Worm (Caenorhabditis elegans) whole organism, L4 larva: ENCODE data around the gene bgnt-1.5.
A peak's percentile ranks its signal among the peaks of the same experiment; 100 is the strongest.

ENCODE experiments used
- D1046.2 ChIP-seq: fragments of 200-800 bp; sonication (Bioruptor generic); IDR thresholded peaks from 2 replicates; pipeline ENCODE4 v1.3.6; 2022; ENCODE audit warnings: missing genetic modification characterization, missing compliant biosample characterization
- F26F4.8 ChIP-seq: fragments of 200-800 bp; sonication (Bioruptor generic); conservative IDR thresholded peaks from 2 replicates; pipeline ENCODE4 v1.3.6; 2022; ENCODE audit warnings: missing genetic modification characterization, missing compliant biosample characterization
- F44E2.7 ChIP-seq: fragments of 200-800 bp; sonication (Bioruptor generic); IDR thresholded peaks from 2 replicates; pipeline ENCODE4 v2.1.2; 2022; ENCODE audit warnings: missing genetic modification characterization, missing compliant biosample characterization
- F49E8.2 ChIP-seq: sonication (generic microtip); optimal IDR thresholded peaks from 2 replicates; lab custom pipeline; 2016; ENCODE audit warnings: missing compliant biosample characterization, mild to moderate bottlenecking, missing genetic modification characterization, borderline replicate concordance
- R02D3.7 ChIP-seq: fragments of 150-350 bp; sonication (generic microtip); optimal IDR thresholded peaks from 3 replicates; lab custom pipeline; 2014; ENCODE audit warnings: missing biosample characterization, missing genetic modification characterization
- T20F7.1 ChIP-seq: fragments of 200-800 bp; sonication (Bioruptor generic); optimal IDR thresholded peaks from 2 replicates; lab custom pipeline; 2018; ENCODE audit warnings: mild to moderate bottlenecking, missing genetic modification characterization, missing compliant biosample characterization
- Y5F2A.4 ChIP-seq: fragments of 200-800 bp; sonication (Bioruptor generic); optimal IDR thresholded peaks from 2 replicates; lab custom pipeline; 2018; ENCODE audit warnings: mild to moderate bottlenecking, missing genetic modification characterization, missing compliant biosample characterization
- Y75B8A.6 ChIP-seq: fragments of 200-800 bp; sonication (Bioruptor generic); IDR thresholded peaks from 2 replicates; pipeline ENCODE4 v1.3.6; 2022; ENCODE audit warnings: missing genetic modification reagents, missing genetic modification characterization, missing compliant biosample characterization
- ZK546.5 ChIP-seq, 2 experiments: sonication (generic microtip); optimal IDR thresholded peaks; 2 replicates each; lab custom pipeline; 2017; ENCODE audit warnings: missing biosample characterization in 2 of 2, missing genetic modification characterization in 2 of 2
- arid-1 ChIP-seq: fragments of 200-800 bp; sonication (Bioruptor generic); conservative IDR thresholded peaks from 2 replicates; pipeline ENCODE4 v1.3.6; 2022; ENCODE audit warnings: missing genetic modification reagents, missing genetic modification characterization, missing compliant biosample characterization
- ceh-32 ChIP-seq: sonication (generic microtip); optimal IDR thresholded peaks from 2 replicates; lab custom pipeline; 2016; ENCODE audit warnings: mild to moderate bottlenecking, missing genetic modification characterization, missing compliant biosample characterization; ENCODE audit not compliant: poor library complexity
- ctbp-1 ChIP-seq: fragments of 200-800 bp; sonication (Bioruptor generic); IDR thresholded peaks from 2 replicates; pipeline ENCODE4 v1.3.6; 2022; ENCODE audit warnings: missing genetic modification reagents, missing genetic modification characterization, missing compliant biosample characterization
- dmd-6 ChIP-seq: fragments of 200-800 bp; sonication (Bioruptor generic); IDR thresholded peaks from 2 replicates; pipeline ENCODE4 v1.3.6; 2022; ENCODE audit warnings: missing genetic modification reagents, missing genetic modification characterization, missing compliant biosample characterization
- dmd-9 ChIP-seq: fragments of 200-800 bp; sonication (Bioruptor generic); IDR thresholded peaks from 2 replicates; pipeline ENCODE4 v1.3.6; 2022; ENCODE audit warnings: missing genetic modification reagents, missing genetic modification characterization, missing compliant biosample characterization
- dpl-1 ChIP-seq: fragments of 150-350 bp; optimal IDR thresholded peaks from 2 replicates; lab custom pipeline; 2014; ENCODE audit warnings: missing biosample characterization, missing genetic modification reagents, missing genetic modification characterization
- duxl-1 ChIP-seq: sonication (generic microtip); optimal IDR thresholded peaks from 2 replicates; lab custom pipeline; 2016; ENCODE audit warnings: mild to moderate bottlenecking, missing genetic modification characterization, moderate library complexity, missing compliant biosample characterization; ENCODE audit not compliant: poor library complexity
- dve-1 ChIP-seq: sonication (generic microtip); optimal IDR thresholded peaks from 2 replicates; lab custom pipeline; 2017; ENCODE audit warnings: antibody characterized with exemption, mild to moderate bottlenecking, missing genetic modification characterization, missing compliant biosample characterization; ENCODE audit not compliant: insufficient read depth
- egl-43 ChIP-seq: fragments of 200-800 bp; sonication (Bioruptor generic); IDR thresholded peaks from 2 replicates; pipeline ENCODE4 v1.3.6; 2022; ENCODE audit warnings: missing genetic modification reagents, missing genetic modification characterization, missing compliant biosample characterization
- fkh-10 ChIP-seq: fragments of 150-350 bp; optimal IDR thresholded peaks from 2 replicates; lab custom pipeline; 2014; ENCODE audit warnings: missing biosample characterization, missing genetic modification reagents, missing genetic modification characterization
- hif-1 ChIP-seq, 2 experiments: sonication (generic microtip); optimal IDR thresholded peaks; 2 replicates each; lab custom pipeline; 2016 to 2017; ENCODE audit warnings: missing compliant biosample characterization in 2 of 2, missing genetic modification characterization in 2 of 2, missing genetic modification reagents in 2 of 2, missing genotype in 2 of 2, mild to moderate bottlenecking in 1 of 2
- hlh-11 ChIP-seq: fragments of 200-800 bp; sonication (Bioruptor generic); optimal IDR thresholded peaks from 2 replicates; lab custom pipeline; 2018; ENCODE audit warnings: mild to moderate bottlenecking, missing genetic modification characterization, missing compliant biosample characterization
- lim-7 ChIP-seq: fragments of 200-800 bp; sonication (Bioruptor generic); IDR thresholded peaks from 2 replicates; pipeline ENCODE4 v1.3.6; 2022; ENCODE audit warnings: missing genetic modification characterization, missing compliant biosample characterization
- lin-15B ChIP-seq: fragments of 150-350 bp; sonication (generic microtip); optimal IDR thresholded peaks from 3 replicates; lab custom pipeline; 2014; ENCODE audit warnings: missing biosample characterization, missing genetic modification characterization
- lin-39 ChIP-seq: fragments of 150-350 bp; optimal IDR thresholded peaks from 2 replicates; lab custom pipeline; 2014; ENCODE audit warnings: missing biosample characterization, missing genetic modification reagents, missing genetic modification characterization
- lir-3 ChIP-seq: sonication (generic microtip); optimal IDR thresholded peaks from 2 replicates; lab custom pipeline; 2016; ENCODE audit warnings: mild to moderate bottlenecking, missing genetic modification characterization, missing compliant biosample characterization
- madf-9 ChIP-seq: fragments of 200-800 bp; sonication (Bioruptor generic); conservative IDR thresholded peaks from 2 replicates; pipeline ENCODE4 v1.3.6; 2022; ENCODE audit warnings: missing genetic modification reagents, missing genetic modification characterization, missing compliant biosample characterization
- mdl-1 ChIP-seq, 2 experiments: fragments of 150-350 bp in 1 of 2; sonication (generic microtip) in 1 of 2; optimal IDR thresholded peaks; 2 replicates each; lab custom pipeline; 2014 to 2017; ENCODE audit warnings: missing biosample characterization in 2 of 2, missing genetic modification characterization in 2 of 2
- mep-1 ChIP-seq: fragments of 150-350 bp; sonication (generic microtip); optimal IDR thresholded peaks from 3 replicates; lab custom pipeline; 2014; ENCODE audit warnings: missing biosample characterization, missing genetic modification characterization
- mes-2 ChIP-seq: sonication (generic microtip); optimal IDR thresholded peaks from 2 replicates; lab custom pipeline; 2016; ENCODE audit warnings: missing genotype, mild to moderate bottlenecking, missing genetic modification characterization, missing compliant biosample characterization; ENCODE audit not compliant: poor library complexity, severe bottlenecking
- nhr-10 ChIP-seq: fragments of 150-350 bp; optimal IDR thresholded peaks from 2 replicates; lab custom pipeline; 2014; ENCODE audit warnings: missing biosample characterization, missing genetic modification characterization
- nhr-102 ChIP-seq: sonication (generic microtip); optimal IDR thresholded peaks from 2 replicates; lab custom pipeline; 2016; ENCODE audit warnings: mild to moderate bottlenecking, missing genetic modification characterization, moderate library complexity, missing compliant biosample characterization
- nhr-25 ChIP-seq: sonication (generic microtip); optimal IDR thresholded peaks from 2 replicates; lab custom pipeline; 2017; ENCODE audit warnings: missing genetic modification characterization, mild to moderate bottlenecking, missing compliant biosample characterization, antibody characterized with exemption, moderate library complexity, borderline replicate concordance; ENCODE audit not compliant: insufficient read depth
- nhr-76 ChIP-seq: fragments of 150-350 bp; optimal IDR thresholded peaks from 2 replicates; lab custom pipeline; 2014; ENCODE audit warnings: missing biosample characterization, missing genetic modification characterization
- pha-4 ChIP-seq, 2 experiments: fragments of 150-350 bp in 1 of 2; fragments of 200-800 bp in 1 of 2; sonication (Bioruptor generic) in 1 of 2; IDR thresholded peaks in 1 of 2; optimal IDR thresholded peaks in 1 of 2; 2 replicates each; pipeline versions ENCODE4 v1.3.6 to Lab custom; 2014 to 2022; ENCODE audit warnings: missing genetic modification characterization in 2 of 2, missing genetic modification reagents in 2 of 2, missing biosample characterization in 1 of 2, missing compliant biosample characterization in 1 of 2
- pqm-1 ChIP-seq: sonication (generic microtip); optimal IDR thresholded peaks from 2 replicates; lab custom pipeline; 2017; ENCODE audit warnings: missing biosample characterization, missing genetic modification characterization
- rbr-2 ChIP-seq: sonication (generic microtip); optimal IDR thresholded peaks from 2 replicates; lab custom pipeline; 2016; ENCODE audit warnings: missing genotype, missing genetic modification characterization, missing compliant biosample characterization
- skn-1 ChIP-seq: fragments of 150-350 bp; optimal IDR thresholded peaks from 2 replicates; lab custom pipeline; 2014; ENCODE audit warnings: missing biosample characterization, missing genetic modification characterization
- snpc-4 ChIP-seq: fragments of 150-350 bp; optimal IDR thresholded peaks from 2 replicates; lab custom pipeline; 2014; ENCODE audit warnings: missing biosample characterization, missing genetic modification characterization
- tra-1 ChIP-seq: fragments of 200-800 bp; sonication (Bioruptor generic); IDR thresholded peaks from 2 replicates; pipeline ENCODE4 v1.3.6; 2022; ENCODE audit warnings: missing genetic modification reagents, missing genetic modification characterization, missing compliant biosample characterization
- unc-130 ChIP-seq: sonication (generic microtip); optimal IDR thresholded peaks from 2 replicates; lab custom pipeline; 2016; ENCODE audit warnings: missing genetic modification reagents, missing genetic modification characterization, missing compliant biosample characterization
- unc-39 ChIP-seq: sonication (generic microtip); optimal IDR thresholded peaks from 2 replicates; lab custom pipeline; 2017; ENCODE audit warnings: missing biosample characterization, missing genetic modification characterization
- unc-62 ChIP-seq, 3 experiments: fragments of 150-350 bp in 1 of 3; sonication (generic microtip); optimal IDR thresholded peaks in 2 of 3; peaks in 1 of 3; 1 replicate in 1 of 3; 2 replicates in 2 of 3; lab custom pipeline; 2014 to 2017; ENCODE audit warnings: missing biosample characterization in 3 of 3, missing genetic modification characterization in 3 of 3, missing genetic modification reagents in 3 of 3, missing genotype in 1 of 3
- vab-7 ChIP-seq: fragments of 200-800 bp; sonication (Bioruptor generic); IDR thresholded peaks from 2 replicates; pipeline ENCODE4 v1.3.6; 2022; ENCODE audit warnings: missing genetic modification reagents, missing genetic modification characterization, missing compliant biosample characterization
- zip-2 ChIP-seq: fragments of 150-350 bp; optimal IDR thresholded peaks from 2 replicates; lab custom pipeline; 2014; ENCODE audit warnings: missing biosample characterization, missing genetic modification characterization
- ztf-11 ChIP-seq: fragments of 150-350 bp; optimal IDR thresholded peaks from 2 replicates; lab custom pipeline; 2014; ENCODE audit warnings: missing biosample characterization, missing genetic modification characterization

bgnt-1.5 gene

DNA sequence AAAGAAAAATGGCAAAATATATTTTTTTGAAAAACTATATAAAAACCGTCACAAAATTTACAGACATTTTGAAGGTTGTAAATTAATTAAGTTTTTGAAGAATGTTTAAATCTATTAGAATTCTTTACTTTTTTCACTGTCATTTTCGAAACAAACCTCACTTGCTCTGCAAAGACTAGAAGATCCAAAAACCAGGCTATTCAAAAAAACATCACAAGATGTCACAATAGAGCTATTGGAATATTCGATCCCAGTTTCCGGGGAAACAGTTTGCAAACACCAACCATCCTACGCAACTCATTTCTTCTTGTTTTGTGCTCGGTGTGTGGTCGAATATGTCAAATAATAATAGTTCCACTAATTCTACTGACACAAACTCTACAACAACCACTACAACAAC, 15.4 kb downstream of the bgnt-1.5 start, which contains the start of gene R12H7.4:
R12H7.4 (plus strand) TSS at position 301 of the 400 bp plus-strand sequence.
- TF ChIP-seq Y5F2A.4 (GFP tag; lab: Kevin White, UChicago): no peak
- TF ChIP-seq F44E2.7 (GFP tag; lab: Robert Waterston, UW): no peak
- TF ChIP-seq vab-7 (GFP tag; lab: Robert Waterston, UW): no peak
- no peak for TF ChIP-seq skn-1 (tag; lab: Kevin White, UChicago)
- TF ChIP-seq madf-9: no peak
- TF ChIP-seq unc-62 (GFP tag; optimal IDR thresholded peaks at IDR 0.05 in 1 of 2; lab: Kevin White, UChicago): peak in 1 of 2 experiments; percentile 79
- TF ChIP-seq unc-62 (tag; optimal IDR thresholded peaks at IDR 0.05; lab: Kevin White, UChicago): no peak
- no peak for TF ChIP-seq lin-15B (tag; lab: Kevin White, UChicago)
- no peak for TF ChIP-seq unc-39

DNA sequence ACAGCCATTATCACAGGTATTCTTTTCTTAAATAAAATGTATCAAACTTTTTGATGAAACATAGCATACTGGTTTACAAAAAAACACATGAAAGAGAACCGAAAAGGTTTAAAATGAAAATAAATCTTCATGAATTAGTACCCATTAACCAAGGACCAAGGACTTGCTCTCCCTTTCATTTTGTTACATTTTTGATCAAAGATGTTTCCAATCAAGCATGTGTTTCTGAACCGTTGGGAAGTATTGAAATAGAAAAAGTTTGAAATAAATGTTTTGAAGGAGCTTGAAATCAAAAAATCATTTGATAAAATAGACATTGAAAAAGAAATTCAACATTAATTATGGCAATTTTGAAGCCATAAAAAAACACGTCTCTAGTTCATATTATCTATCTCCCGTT, 19.6 kb downstream of the bgnt-1.5 start:
- TF ChIP-seq pha-4 (GFP tag; IDR thresholded peaks at IDR 0.05; lab: Robert Waterston, UW) (no peak), pha-4 (tag; optimal IDR thresholded peaks at IDR 0.05; lab: Kevin White, UChicago) (no peak), D1046.2 (GFP tag; lab: Robert Waterston, UW) (no peak), ceh-32 (tag; lab: Kevin White, UChicago) (no peak), ztf-11 (no peak), nhr-76 (tag; lab: Kevin White, UChicago) (no peak), pqm-1 (tag; lab: Kevin White, UChicago) (no peak), arid-1 (GFP tag; lab: Robert Waterston, UW) (no peak), unc-62 (GFP tag; optimal IDR thresholded peaks at IDR 0.05 in 1 of 2; lab: Kevin White, UChicago) (peak in 1 of 2 experiments; percentile 19), unc-62 (tag; optimal IDR thresholded peaks at IDR 0.05; lab: Kevin White, UChicago) (no peak)
- TF ChIP-seq, all 104 proteins: peak for 1

DNA sequence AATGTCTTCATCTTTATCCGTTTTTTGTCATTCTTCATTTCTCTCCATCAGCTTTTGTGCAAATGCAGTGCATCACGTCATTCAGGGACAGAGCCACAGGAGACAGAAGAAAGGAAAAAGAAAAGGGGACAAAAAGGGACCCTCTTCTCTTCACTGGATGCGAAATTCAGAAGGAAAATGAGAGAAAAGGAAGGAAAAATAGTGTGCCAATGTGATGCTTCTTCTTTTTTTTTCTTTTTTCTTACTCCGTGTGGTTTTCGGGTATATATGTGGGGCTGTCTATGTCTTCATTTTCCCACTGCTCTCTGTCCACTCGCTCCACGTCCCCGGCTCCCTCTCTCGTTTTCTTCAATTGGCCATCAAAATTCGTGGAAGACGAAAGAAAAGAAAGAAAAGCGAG, 21.7 kb downstream of the bgnt-1.5 start:
- TF ChIP-seq tra-1: no peak
- peak; percentile 10 for TF ChIP-seq hlh-11
- no peak for TF ChIP-seq zip-2
- no peak for TF ChIP-seq lim-7
- TF ChIP-seq egl-43 (GFP tag; lab: Robert Waterston, UW): 0 out of 2 replicates have a peak, but pooled peaks have one; percentile 18
- no peak for TF ChIP-seq dmd-9 (GFP tag; lab: Robert Waterston, UW)
- TF ChIP-seq lin-39 (tag; lab: Kevin White, UChicago): no peak
- no peak for TF ChIP-seq unc-130
- TF ChIP-seq mep-1: peak; percentile 71
- no peak for TF ChIP-seq dmd-6
- TF ChIP-seq R02D3.7 (tag; lab: Kevin White, UChicago): no peak
- no peak for TF ChIP-seq dve-1
- no peak for TF ChIP-seq dpl-1
- TF ChIP-seq ctbp-1 (GFP tag; lab: Robert Waterston, UW): peak; percentile 60; the same call in 1 of the 2 replicates
- TF ChIP-seq hif-1 (tag; optimal IDR thresholded peaks at IDR 0.05; lab: Kevin White, UChicago): no peak
- no peak for TF ChIP-seq nhr-102 (tag; lab: Kevin White, UChicago)
- no peak for TF ChIP-seq duxl-1
- TF ChIP-seq Y5F2A.4 (GFP tag; lab: Kevin White, UChicago): no peak
- TF ChIP-seq snpc-4 (tag; lab: Kevin White, UChicago): no peak
- TF ChIP-seq mdl-1 (tag; optimal IDR thresholded peaks at IDR 0.05; lab: Kevin White, UChicago): peak in 1 of 2 experiments; percentile 32
- peak; percentile 71 for TF ChIP-seq fkh-10 (GFP tag; lab: Kevin White, UChicago)
- no peak for TF ChIP-seq mes-2 (tag; lab: Kevin White, UChicago)
- TF ChIP-seq rbr-2 (tag; lab: Kevin White, UChicago): peak; percentile 24
- no peak for TF ChIP-seq F49E8.2 (tag; lab: Kevin White, UChicago)
- no peak for TF ChIP-seq nhr-76 (tag; lab: Kevin White, UChicago)
- TF ChIP-seq ceh-32 (tag; lab: Kevin White, UChicago): no peak
- no peak for TF ChIP-seq F26F4.8 (GFP tag; lab: Robert Waterston, UW)
- no peak for TF ChIP-seq lir-3 (tag; lab: Kevin White, UChicago)
- TF ChIP-seq T20F7.1: no peak
- no peak for TF ChIP-seq Y75B8A.6 (GFP tag; lab: Robert Waterston, UW)
- no peak for TF ChIP-seq nhr-25
- no peak for TF ChIP-seq ZK546.5 (tag; optimal IDR thresholded peaks at IDR 0.05; lab: Kevin White, UChicago)
- TF ChIP-seq nhr-10 (tag; lab: Kevin White, UChicago): no peak
